Worm (Caenorhabditis elegans): ENCODE measurements around the gene nuo-4.

The nuo-4 gene

DNA sequence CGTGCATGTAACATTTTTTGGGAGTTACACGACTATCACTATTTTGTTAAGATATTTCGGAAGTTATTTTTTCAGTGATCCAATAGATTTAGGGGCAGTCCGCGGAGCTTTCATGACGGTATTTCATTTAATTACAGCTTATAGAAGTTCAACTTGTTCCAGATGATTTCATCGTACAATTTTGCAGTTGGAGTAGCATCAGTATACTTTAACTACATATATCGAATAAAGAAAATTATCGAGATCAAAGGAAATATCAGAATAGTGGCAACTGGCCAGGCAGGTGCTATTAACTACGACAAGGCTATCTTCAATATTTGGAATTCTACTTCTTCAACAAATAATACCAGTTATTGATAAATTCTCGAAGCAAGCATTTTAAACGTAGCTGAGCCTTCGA is 19.9 kb upstream of the nuo-4 start:
- TF ChIP-seq ceh-28 (tag; optimal IDR thresholded peaks at IDR 0.05) (no peak), ztf-11 (tag; optimal IDR thresholded peaks at IDR 0.05) (no peak), egl-5 (tag; optimal IDR thresholded peaks at IDR 0.05) (no peak), unc-62 (GFP tag; optimal IDR thresholded peaks at IDR 0.05) (no peak), R02D3.7 (tag; optimal IDR thresholded peaks at IDR 0.05) (no peak), nhr-77 (tag; optimal IDR thresholded peaks at IDR 0.05) (no peak), elt-2 (tag; optimal IDR thresholded peaks at IDR 0.05) (no peak), skn-1 (tag; optimal IDR thresholded peaks at IDR 0.05) (no peak), lin-15B (tag; optimal IDR thresholded peaks at IDR 0.05) (no peak), jun-1 (tag; optimal IDR thresholded peaks at IDR 0.05) (no peak), elt-3 (tag; optimal IDR thresholded peaks at IDR 0.05) (no peak)

DNA sequence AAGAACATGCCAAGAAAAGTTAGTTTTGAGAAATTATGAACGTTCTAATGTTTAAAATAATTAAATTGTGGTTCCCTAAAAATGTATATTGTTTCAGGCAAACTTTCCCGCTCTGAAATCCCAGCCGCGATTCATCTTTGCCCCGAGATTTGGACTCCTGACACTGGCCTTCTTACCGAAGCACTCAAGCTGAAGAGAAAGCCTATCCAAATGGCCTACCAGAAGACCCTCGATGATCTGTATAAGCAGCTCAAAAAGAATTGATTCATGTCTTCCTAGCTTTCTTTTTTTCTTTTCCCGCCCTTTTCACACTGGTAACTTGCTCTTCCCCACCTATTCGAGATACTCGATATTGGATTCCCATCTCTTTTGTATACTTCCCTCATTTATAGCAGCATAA is 11.5 kb upstream of the nuo-4 start:
- no peak for TF ChIP-seq fkh-10 (GFP tag; optimal IDR thresholded peaks at IDR 0.05)

DNA sequence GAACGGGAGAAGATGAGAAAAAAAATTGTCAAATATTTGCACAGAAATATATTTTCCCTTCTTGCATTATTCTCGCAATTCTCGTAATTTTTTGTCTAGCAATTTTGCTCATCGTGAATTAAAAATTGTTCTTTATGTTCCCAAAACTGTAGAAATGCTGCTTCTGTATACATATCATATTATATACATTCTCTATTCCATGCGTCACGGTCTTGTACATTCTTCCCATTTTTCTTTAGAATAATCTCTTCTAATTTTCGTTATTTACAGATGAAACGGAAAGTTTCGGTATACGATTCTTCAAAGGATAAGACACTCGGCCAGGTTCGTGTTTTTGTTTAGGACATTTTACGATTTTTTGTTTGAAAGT is 8.9 kb upstream of the nuo-4 start, which contains the start of gene acs-4:
Gene acs-4 (plus strand): TSS at position 271 of the 370 bp plus-strand sequence.
- TF ChIP-seq tbx-2 (tag; optimal IDR thresholded peaks at IDR 0.05) (no peak), egl-5 (tag; optimal IDR thresholded peaks at IDR 0.05) (no peak), nhr-11 (tag; optimal IDR thresholded peaks at IDR 0.05) (no peak), ztf-4 (tag; optimal IDR thresholded peaks at IDR 0.05) (no peak), zag-1 (tag; optimal IDR thresholded peaks at IDR 0.05) (no peak), ceh-9 (tag; optimal IDR thresholded peaks at IDR 0.05) (no peak), mdl-1 (tag; optimal IDR thresholded peaks at IDR 0.05) (no peak), ceh-16 (tag; optimal IDR thresholded peaks at IDR 0.05) (no peak), fkh-10 (GFP tag; optimal IDR thresholded peaks at IDR 0.05) (no peak), nhr-12 (tag; optimal IDR thresholded peaks at IDR 0.05) (no peak), ztf-11 (tag; optimal IDR thresholded peaks at IDR 0.05) (no peak), elt-2 (tag; optimal IDR thresholded peaks at IDR 0.05) (no peak), nhr-23 (tag; optimal IDR thresholded peaks at IDR 0.05) (no peak), unc-39 (tag; optimal IDR thresholded peaks at IDR 0.05) (no peak), daf-12 (tag; optimal IDR thresholded peaks at IDR 0.05) (no peak)

DNA sequence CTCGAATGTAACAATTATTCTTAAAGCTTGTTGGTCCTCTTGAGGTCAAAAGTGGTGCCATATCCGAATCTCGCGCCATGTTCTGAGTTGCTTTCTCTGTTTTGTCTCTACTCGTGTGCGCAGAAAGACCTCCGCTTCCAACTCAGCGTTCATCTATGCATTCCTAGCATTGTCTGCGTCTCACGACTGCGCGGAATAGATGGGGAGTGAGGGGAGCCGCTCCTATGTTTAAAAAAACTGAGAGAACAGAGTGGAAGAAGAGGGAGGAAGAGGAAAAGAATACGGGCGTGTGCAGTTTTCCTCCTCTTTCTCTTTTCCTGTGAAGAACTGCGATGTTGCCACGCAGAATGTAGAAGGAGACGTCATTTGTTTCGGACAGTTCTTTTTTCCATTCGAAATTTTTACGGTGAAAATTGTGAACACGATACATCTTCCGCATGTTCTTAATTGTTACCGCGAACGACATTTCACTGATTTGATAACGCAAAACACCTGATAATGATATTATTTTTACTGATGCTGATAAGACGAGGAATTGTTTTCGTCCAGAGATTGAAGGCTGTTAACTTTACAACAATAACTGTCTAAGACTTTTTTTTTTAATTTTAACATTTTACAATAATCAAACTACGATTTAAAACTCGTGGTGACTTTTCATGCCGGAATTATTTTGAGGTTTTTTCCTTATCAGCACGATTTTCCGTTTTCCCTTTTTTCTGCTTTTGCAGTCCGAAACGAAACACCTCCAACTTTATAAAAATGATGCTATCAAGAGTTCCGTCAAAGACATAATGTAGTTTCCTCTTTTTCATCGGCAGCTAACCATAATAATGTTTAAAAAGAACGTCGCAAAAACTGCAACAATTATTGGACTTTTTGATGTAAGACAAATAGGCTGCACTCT is 8.3 kb upstream of the nuo-4 start:
- no peak for TF ChIP-seq jun-1 (tag; optimal IDR thresholded peaks at IDR 0.05)
- TF ChIP-seq fkh-10 (GFP tag; optimal IDR thresholded peaks at IDR 0.05) = peak; percentile 23
- TF ChIP-seq lin-15B (tag; optimal IDR thresholded peaks at IDR 0.05) = peak; percentile 74
- peak; percentile 91 for TF ChIP-seq hmg-11 (tag; optimal IDR thresholded peaks at IDR 0.05)
- TF ChIP-seq pqm-1 (tag; optimal IDR thresholded peaks at IDR 0.05) = peak; percentile 65
- TF ChIP-seq mml-1 (tag; optimal IDR thresholded peaks at IDR 0.05) = no peak
- TF ChIP-seq nfya-1 (tag; optimal IDR thresholded peaks at IDR 0.05; ENCODE audit: insufficient read depth) = peak; percentile 77
- TF ChIP-seq pha-4 (tag; optimal IDR thresholded peaks at IDR 0.05) = peak; percentile 51
- peak; percentile 68 for TF ChIP-seq lin-39 (tag; optimal IDR thresholded peaks at IDR 0.05)
- no peak for TF ChIP-seq nhr-11 (tag; optimal IDR thresholded peaks at IDR 0.05)
- TF ChIP-seq egl-27 (tag; optimal IDR thresholded peaks at IDR 0.05) = peak; percentile 54
- peak; percentile 91 for TF ChIP-seq elt-2 (tag; optimal IDR thresholded peaks at IDR 0.05)

DNA sequence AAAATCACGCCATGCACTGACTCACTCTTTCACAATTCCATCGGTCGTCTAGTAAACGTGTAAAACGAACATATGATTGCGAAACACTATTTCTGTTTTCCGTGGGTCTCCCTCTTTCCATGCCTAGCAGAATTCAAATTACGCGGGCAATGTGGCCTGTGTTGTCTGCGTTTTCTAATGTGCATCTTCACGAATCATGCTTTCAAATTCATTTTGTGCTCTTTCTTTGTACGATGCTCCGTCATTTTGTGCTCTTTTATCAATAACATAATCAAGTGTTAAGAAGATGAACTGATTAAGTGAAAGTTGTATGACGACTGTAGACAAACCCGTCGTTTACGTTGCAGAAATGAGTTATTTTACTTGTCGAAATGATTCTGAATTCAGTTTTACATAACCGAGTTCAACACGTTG is 7.2 kb upstream of the nuo-4 start:
- TF ChIP-seq ceh-28 (tag; optimal IDR thresholded peaks at IDR 0.05) = peak; percentile 38
- TF ChIP-seq elt-2 (tag; optimal IDR thresholded peaks at IDR 0.05) = peak; percentile 97
- no peak for TF ChIP-seq zag-1 (tag; optimal IDR thresholded peaks at IDR 0.05)
- TF ChIP-seq nhr-237 (tag; optimal IDR thresholded peaks at IDR 0.05) = no peak
- peak; percentile 58 for TF ChIP-seq mdl-1 (tag; optimal IDR thresholded peaks at IDR 0.05)
- no peak for TF ChIP-seq nhr-76 (tag; optimal IDR thresholded peaks at IDR 0.05)
- no peak for TF ChIP-seq hmg-11 (tag; optimal IDR thresholded peaks at IDR 0.05)
- no peak for TF ChIP-seq unc-62 (GFP tag; optimal IDR thresholded peaks at IDR 0.05)
- TF ChIP-seq pha-4 (tag; optimal IDR thresholded peaks at IDR 0.05) = peak; percentile 70
- TF ChIP-seq nhr-23 (tag; optimal IDR thresholded peaks at IDR 0.05) = no peak
- no peak for TF ChIP-seq ceh-16 (tag; optimal IDR thresholded peaks at IDR 0.05)
- TF ChIP-seq fos-1 (tag; optimal IDR thresholded peaks at IDR 0.05) = peak; percentile 18
- TF ChIP-seq elt-1 (tag; optimal IDR thresholded peaks at IDR 0.05) = no peak
- TF ChIP-seq nhr-25 (tag; optimal IDR thresholded peaks at IDR 0.05) = no peak
- TF ChIP-seq lin-39 (tag; optimal IDR thresholded peaks at IDR 0.05) = peak; percentile 5
- TF ChIP-seq skn-1 (tag; optimal IDR thresholded peaks at IDR 0.05) = peak; percentile 72
- peak; percentile 82 for TF ChIP-seq jun-1 (tag; optimal IDR thresholded peaks at IDR 0.05)
- TF ChIP-seq egl-5 (tag; optimal IDR thresholded peaks at IDR 0.05) = peak; percentile 44
- no peak for TF ChIP-seq egl-27 (tag; optimal IDR thresholded peaks at IDR 0.05)
- peak; percentile 27 for TF ChIP-seq lsy-12 (tag; optimal IDR thresholded peaks at IDR 0.05)
- TF ChIP-seq nhr-11 (tag; optimal IDR thresholded peaks at IDR 0.05) = no peak
- TF ChIP-seq elt-3 (tag; optimal IDR thresholded peaks at IDR 0.05) = no peak
- no peak for TF ChIP-seq ceh-82 (tag; optimal IDR thresholded peaks at IDR 0.05)
- TF ChIP-seq nhr-12 (tag; optimal IDR thresholded peaks at IDR 0.05) = no peak
- TF ChIP-seq ceh-9 (tag; optimal IDR thresholded peaks at IDR 0.05) = no peak
- TF ChIP-seq nfya-1 (tag; optimal IDR thresholded peaks at IDR 0.05; ENCODE audit: insufficient read depth) = peak; percentile 50
- peak; percentile 97 for TF ChIP-seq pqm-1 (tag; optimal IDR thresholded peaks at IDR 0.05)
- TF ChIP-seq snpc-4 (tag; optimal IDR thresholded peaks at IDR 0.05) = peak; percentile 37
- no peak for TF ChIP-seq R02D3.7 (tag; optimal IDR thresholded peaks at IDR 0.05)
- peak; percentile 42 for TF ChIP-seq lin-15B (tag; optimal IDR thresholded peaks at IDR 0.05)

Measured in whole organism, L3 larva.